Fruit fly (Drosophila melanogaster) whole organism, embryonic: ENCODE measurements around the gene pr.
A peak's percentile ranks its signal among the peaks of the same experiment; 100 is the strongest.

Source experiments
- Adf1 ChIP-seq: fragments of 200-800 bp; sonication (Bioruptor generic); IDR thresholded peaks from 2 replicates; pipeline ENCODE4 v1.3.6; 2022; ENCODE audit warnings: missing biosample characterization, missing genetic modification characterization
- C15 ChIP-seq: fragments of 200-800 bp; sonication (Bioruptor generic); IDR thresholded peaks from 3 replicates; pipeline ENCODE4 v1.3.6; 2022; ENCODE audit warnings: missing biosample characterization, missing genetic modification characterization
- CG10274 ChIP-seq: fragments of 200-800 bp; sonication (Bioruptor generic); optimal IDR thresholded peaks from 3 replicates; lab custom pipeline; 2017; ENCODE audit warnings: missing biosample characterization, mild to moderate bottlenecking, missing genetic modification characterization
- CG10543 ChIP-seq: fragments of 200-800 bp; sonication (Bioruptor generic); optimal IDR thresholded peaks from 3 replicates; lab custom pipeline; 2017; ENCODE audit warnings: missing biosample characterization, mild to moderate bottlenecking, missing genetic modification characterization, moderate library complexity
- CG11456 ChIP-seq: fragments of 200-800 bp; sonication (Bioruptor generic); IDR thresholded peaks from 3 replicates; pipeline ENCODE4 v1.3.6; 2022; ENCODE audit warnings: missing biosample characterization, missing genetic modification characterization
- CG11695 ChIP-seq: fragments of 200-800 bp; sonication (Bioruptor generic); IDR thresholded peaks from 3 replicates; pipeline ENCODE4 v1.3.6; 2022; ENCODE audit warnings: missing biosample characterization, missing genetic modification characterization
- CG12299 ChIP-seq: fragments of 200-800 bp; sonication (Bioruptor generic); optimal IDR thresholded peaks from 2 replicates; lab custom pipeline; 2018; ENCODE audit warnings: missing biosample characterization, mild to moderate bottlenecking, missing genetic modification characterization
- CG15073 ChIP-seq: fragments of 200-800 bp; sonication (Bioruptor generic); optimal IDR thresholded peaks from 2 replicates; lab custom pipeline; 2016; ENCODE audit warnings: missing biosample characterization, missing genetic modification characterization
- CG15269 ChIP-seq: fragments of 200-800 bp; sonication (Bioruptor generic); optimal IDR thresholded peaks from 2 replicates; lab custom pipeline; 2018; ENCODE audit warnings: missing biosample characterization, mild to moderate bottlenecking, missing genetic modification characterization, moderate library complexity
- CG16813 ChIP-seq: fragments of 200-800 bp; sonication (Bioruptor generic); IDR thresholded peaks from 3 replicates; pipeline ENCODE4 v1.3.6; 2022; ENCODE audit warnings: missing biosample characterization, missing genetic modification characterization; ENCODE audit not compliant: partially characterized antibody
- CG18619 ChIP-seq: fragments of 200-800 bp; sonication (Bioruptor generic); optimal IDR thresholded peaks from 3 replicates; lab custom pipeline; 2017; ENCODE audit warnings: missing biosample characterization, mild to moderate bottlenecking, missing genetic modification characterization
- CG2199 ChIP-seq: fragments of 200-800 bp; sonication (Bioruptor generic); IDR thresholded peaks from 3 replicates; pipeline ENCODE4 v1.3.6; 2022; ENCODE audit warnings: missing biosample characterization, missing genetic modification characterization
- CG2875 ChIP-seq: fragments of 200-800 bp; sonication (Bioruptor generic); optimal IDR thresholded peaks from 2 replicates; lab custom pipeline; 2017; ENCODE audit warnings: missing biosample characterization, mild to moderate bottlenecking, missing genetic modification characterization, missing genetic modification reagents
- CG30431 ChIP-seq: fragments of 200-800 bp; sonication (Bioruptor generic); optimal IDR thresholded peaks from 2 replicates; lab custom pipeline; 2017; ENCODE audit warnings: missing biosample characterization, missing genetic modification characterization
- CG31441 ChIP-seq: fragments of 200-800 bp; sonication (Bioruptor generic); IDR thresholded peaks from 2 replicates; pipeline ENCODE4 v1.3.6; 2022; ENCODE audit warnings: missing biosample characterization, missing genetic modification characterization
- CG3281 ChIP-seq: fragments of 200-800 bp; sonication (Bioruptor generic); optimal IDR thresholded peaks from 3 replicates; lab custom pipeline; 2017; ENCODE audit warnings: missing biosample characterization, mild to moderate bottlenecking, missing genetic modification characterization
- CG3407 ChIP-seq: fragments of 200-800 bp; sonication (Bioruptor generic); optimal IDR thresholded peaks from 2 replicates; lab custom pipeline; 2018; ENCODE audit warnings: missing biosample characterization, mild to moderate bottlenecking, missing genetic modification characterization
- CG4404 ChIP-seq: fragments of 200-800 bp; sonication (Bioruptor generic); IDR thresholded peaks from 2 replicates; pipeline ENCODE4 v1.3.6; 2022; ENCODE audit warnings: missing biosample characterization, missing genetic modification characterization
- CG4707 ChIP-seq: fragments of 200-800 bp; sonication (Bioruptor generic); optimal IDR thresholded peaks from 2 replicates; lab custom pipeline; 2018; ENCODE audit warnings: missing biosample characterization, mild to moderate bottlenecking, missing genetic modification characterization, moderate library complexity
- CG5245 ChIP-seq: fragments of 200-800 bp; sonication (Bioruptor generic); optimal IDR thresholded peaks from 3 replicates; lab custom pipeline; 2016; ENCODE audit warnings: missing biosample characterization, missing genetic modification characterization
- CG5953 ChIP-seq: fragments of 200-800 bp; sonication (Bioruptor generic); IDR thresholded peaks from 2 replicates; pipeline ENCODE4 v1.3.6; 2022; ENCODE audit warnings: missing biosample characterization, missing genetic modification characterization
- CG7357 ChIP-seq: fragments of 200-800 bp; sonication (Bioruptor generic); IDR thresholded peaks from 3 replicates; pipeline ENCODE4 v1.3.6; 2022; ENCODE audit warnings: missing biosample characterization, missing genetic modification characterization
- CG9437 ChIP-seq: fragments of 200-800 bp; sonication (Bioruptor generic); optimal IDR thresholded peaks from 2 replicates; lab custom pipeline; 2018; ENCODE audit warnings: missing biosample characterization, mild to moderate bottlenecking, missing genetic modification characterization
- CkIIα-i1 ChIP-seq: fragments of 200-800 bp; sonication (Bioruptor generic); IDR thresholded peaks from 2 replicates; pipeline ENCODE4 v1.3.6; 2022; ENCODE audit warnings: missing biosample characterization, missing genetic modification characterization
- GATAe ChIP-seq: fragments of 200-800 bp; sonication (Bioruptor generic); conservative IDR thresholded peaks from 2 replicates; pipeline ENCODE4 v1.3.6; 2022; ENCODE audit warnings: missing biosample characterization, missing genetic modification characterization
- HLHmδ ChIP-seq: fragments of 200-800 bp; sonication (Bioruptor generic); optimal IDR thresholded peaks from 2 replicates; lab custom pipeline; 2018; ENCODE audit warnings: missing biosample characterization, mild to moderate bottlenecking, missing genetic modification characterization, moderate library complexity
- Myb ChIP-seq: fragments of 200-800 bp; sonication (Bioruptor generic); optimal IDR thresholded peaks from 2 replicates; lab custom pipeline; 2016; ENCODE audit warnings: missing biosample characterization, missing genetic modification characterization
- NC2β ChIP-seq: fragments of 200-800 bp; sonication (Bioruptor generic); optimal IDR thresholded peaks from 2 replicates; lab custom pipeline; 2016; ENCODE audit warnings: missing biosample characterization, missing genetic modification characterization
- Poxn ChIP-seq: fragments of 200-800 bp; sonication (Bioruptor generic); IDR thresholded peaks from 2 replicates; pipeline ENCODE4 v1.3.6; 2022; ENCODE audit warnings: missing biosample characterization, missing genetic modification characterization
- Ptx1 ChIP-seq: fragments of 200-800 bp; sonication (Bioruptor generic); IDR thresholded peaks from 2 replicates; pipeline ENCODE4 v1.3.6; 2022; ENCODE audit warnings: missing biosample characterization, missing genetic modification characterization
- Usf ChIP-seq: fragments of 200-800 bp; sonication (Bioruptor generic); optimal IDR thresholded peaks from 2 replicates; lab custom pipeline; 2017; ENCODE audit warnings: missing genotype, missing biosample characterization, missing genetic modification characterization
- Xrp1 ChIP-seq: fragments of 200-800 bp; sonication (Bioruptor generic); IDR thresholded peaks from 2 replicates; pipeline ENCODE4 v1.3.6; 2022; ENCODE audit warnings: missing biosample characterization, missing genetic modification characterization
- ab ChIP-seq: fragments of 200-800 bp; sonication (Bioruptor generic); optimal IDR thresholded peaks from 2 replicates; lab custom pipeline; 2016; ENCODE audit warnings: missing biosample characterization, missing genetic modification characterization
- bigmax ChIP-seq: fragments of 200-800 bp; sonication (Bioruptor generic); optimal IDR thresholded peaks from 2 replicates; lab custom pipeline; 2018; ENCODE audit warnings: missing biosample characterization, mild to moderate bottlenecking, missing genetic modification characterization
- br ChIP-seq: fragments of >200 bp; optimal IDR thresholded peaks from 2 replicates; lab custom pipeline; 2017
- cas ChIP-seq: fragments of 200-800 bp; sonication (Bioruptor generic); IDR thresholded peaks from 2 replicates; pipeline ENCODE4 v1.3.6; 2022; ENCODE audit warnings: missing biosample characterization, missing genetic modification characterization
- cwo ChIP-seq: fragments of 200-800 bp; sonication (Bioruptor generic); optimal IDR thresholded peaks from 3 replicates; lab custom pipeline; 2017; ENCODE audit warnings: missing biosample characterization, missing genetic modification characterization, mild to moderate bottlenecking, moderate library complexity, missing genetic modification reagents
- dmrt11E ChIP-seq: fragments of 200-800 bp; sonication (Bioruptor generic); optimal IDR thresholded peaks from 3 replicates; lab custom pipeline; 2018; ENCODE audit warnings: missing biosample characterization, mild to moderate bottlenecking, missing genetic modification characterization, moderate library complexity
- fd96Cb ChIP-seq: fragments of 200-800 bp; sonication (Bioruptor generic); optimal IDR thresholded peaks from 2 replicates; lab custom pipeline; 2018; ENCODE audit warnings: missing biosample characterization, mild to moderate bottlenecking, missing genetic modification characterization, moderate library complexity
- ham ChIP-seq: fragments of 200-800 bp; sonication (Bioruptor generic); IDR thresholded peaks from 2 replicates; pipeline ENCODE4 v1.3.6; 2022; ENCODE audit warnings: missing biosample characterization, missing genetic modification characterization
- maf-S ChIP-seq: fragments of 200-800 bp; sonication (Bioruptor generic); optimal IDR thresholded peaks from 2 replicates; lab custom pipeline; 2016; ENCODE audit warnings: missing biosample characterization, missing genetic modification characterization
- nau ChIP-seq: fragments of 200-800 bp; sonication (Bioruptor generic); optimal IDR thresholded peaks from 3 replicates; lab custom pipeline; 2017; ENCODE audit warnings: missing biosample characterization, mild to moderate bottlenecking, missing genetic modification characterization, missing genetic modification reagents
- ranshi ChIP-seq: fragments of 200-800 bp; sonication (Bioruptor generic); IDR thresholded peaks from 2 replicates; pipeline ENCODE4 v1.3.6; 2022; ENCODE audit warnings: missing biosample characterization, missing genetic modification characterization
- run ChIP-seq: fragments of 200-800 bp; sonication (Bioruptor generic); optimal IDR thresholded peaks from 3 replicates; lab custom pipeline; 2018; ENCODE audit warnings: missing biosample characterization, mild to moderate bottlenecking, missing genetic modification characterization
- salm ChIP-seq: fragments of 200-800 bp; sonication (Bioruptor generic); optimal IDR thresholded peaks from 2 replicates; lab custom pipeline; 2018; ENCODE audit warnings: missing biosample characterization, mild to moderate bottlenecking, missing genetic modification characterization
- seq ChIP-seq: fragments of 200-800 bp; sonication (Bioruptor generic); IDR thresholded peaks from 2 replicates; pipeline ENCODE4 v1.3.6; 2022; ENCODE audit warnings: missing biosample characterization, missing genetic modification characterization
- sim ChIP-seq: fragments of 200-800 bp; sonication (Bioruptor generic); IDR thresholded peaks from 2 replicates; pipeline ENCODE4 v1.3.6; 2022; ENCODE audit warnings: missing biosample characterization, missing genetic modification characterization
- sr ChIP-seq: fragments of 200-800 bp; sonication (Bioruptor generic); IDR thresholded peaks from 3 replicates; pipeline ENCODE4 v1.3.6; 2022; ENCODE audit warnings: missing biosample characterization, missing genetic modification characterization
- ssp ChIP-seq: fragments of 200-800 bp; sonication (Bioruptor generic); IDR thresholded peaks from 2 replicates; pipeline ENCODE4 v1.3.6; 2022; ENCODE audit warnings: missing biosample characterization, missing genetic modification characterization
- zfh2 ChIP-seq: fragments of 200-800 bp; sonication (Bioruptor generic); optimal IDR thresholded peaks from 2 replicates; lab custom pipeline; 2016; ENCODE audit warnings: missing biosample characterization, missing genetic modification characterization

Gene pr

DNA sequence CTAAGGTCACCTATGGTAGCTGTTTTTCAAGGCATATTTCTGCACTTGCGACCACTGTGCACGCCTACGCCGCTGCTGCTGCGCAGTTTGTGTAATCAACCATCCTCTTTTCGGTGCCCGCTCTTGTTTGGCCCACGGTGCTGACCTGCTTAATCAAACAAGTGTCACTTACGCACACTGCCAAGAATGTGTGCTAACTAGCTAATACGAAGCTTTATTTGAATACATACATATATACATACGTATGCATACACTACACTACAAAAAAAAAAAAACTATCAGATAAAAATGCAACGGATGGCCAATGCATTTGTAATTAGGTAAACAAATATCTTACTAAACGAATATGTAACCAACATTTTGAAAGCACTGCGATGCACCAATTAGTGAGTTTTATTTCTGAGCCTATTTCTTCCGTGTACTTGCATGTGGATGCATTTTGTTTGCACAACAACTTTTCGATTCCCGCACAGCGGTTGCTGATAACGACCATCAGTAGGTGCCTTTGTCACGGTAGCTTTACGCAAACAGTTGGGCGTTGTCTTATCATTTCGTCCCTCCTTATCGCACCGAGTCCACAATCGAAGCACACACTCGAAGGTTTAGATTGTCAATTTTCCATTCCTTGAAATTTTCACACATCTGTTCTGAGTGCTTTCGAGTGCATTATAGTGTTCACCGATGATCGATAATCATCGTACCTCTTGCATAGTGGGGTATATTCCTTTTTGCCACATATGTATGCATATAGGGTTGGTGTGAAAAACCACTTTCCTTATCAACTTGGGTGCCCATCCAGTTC lies 11.2 kb upstream of the pr start (continued):
- TF ChIP-seq run (tag; lab: Kevin White, UChicago) (peak; percentile 82), CG11695 (peak; percentile 93), Myb (GFP tag; lab: Kevin White, UChicago) (peak; percentile 53), br (no peak), GATAe (GFP tag; lab: Robert Waterston, UW) (peak; percentile 79), CG10543 (GFP tag; lab: Kevin White, UChicago) (peak; percentile 70), NC2β (GFP tag; lab: Kevin White, UChicago) (peak; percentile 74), HLHmδ (GFP tag; lab: Kevin White, UChicago) (peak; percentile 79), salm (tag; lab: Kevin White, UChicago) (peak; percentile 73), CG10274 (GFP tag; lab: Kevin White, UChicago) (peak; percentile 35), CG2199 (peak; percentile 79; the same call in 1 of the 3 replicates), Ptx1 (GFP tag; lab: Robert Waterston, UW) (peak; percentile 87), ham (GFP tag; lab: Robert Waterston, UW) (no peak), CG3407 (GFP tag; lab: Kevin White, UChicago) (peak; percentile 83), Usf (GFP tag; lab: Kevin White, UChicago) (peak; percentile 36), CG15269 (tag; lab: Kevin White, UChicago) (peak; percentile 83), Xrp1 (GFP tag; lab: Robert Waterston, UW) (peak; percentile 89), fd96Cb (peak; percentile 80), CkIIα-i1 (GFP tag; lab: Robert Waterston, UW) (no peak), CG30431 (GFP tag; lab: Kevin White, UChicago) (peak; percentile 16), CG7357 (GFP tag; lab: Robert Waterston, UW) (peak; percentile 55; the same call in 2 of the 3 replicates), ranshi (GFP tag; lab: Robert Waterston, UW) (peak; percentile 81), ssp (GFP tag; lab: Robert Waterston, UW) (peak; percentile 68), sr (GFP tag; lab: Robert Waterston, UW) (peak; percentile 99), zfh2 (GFP tag; lab: Kevin White, UChicago) (no peak), seq (peak; percentile 90), Adf1 (GFP tag; lab: Robert Waterston, UW) (peak; percentile 90), sim (GFP tag; lab: Robert Waterston, UW) (peak; percentile 59; the same call in 1 of the 2 replicates), CG18619 (GFP tag; lab: Kevin White, UChicago) (peak; percentile 84), cwo (GFP tag; lab: Kevin White, UChicago) (peak; percentile 90), CG15073 (GFP tag; lab: Kevin White, UChicago) (peak; percentile 40), CG31441 (peak; percentile 86), CG4707 (GFP tag; lab: Kevin White, UChicago) (peak; percentile 88), CG9437 (GFP tag; lab: Kevin White, UChicago) (peak; percentile 44), nau (GFP tag; lab: Kevin White, UChicago) (peak; percentile 90), CG2875 (GFP tag; lab: Kevin White, UChicago) (peak; percentile 87), cas (GFP tag; lab: Robert Waterston, UW) (peak; percentile 67), CG5245 (GFP tag; lab: Kevin White, UChicago) (peak; percentile 40), ab (GFP tag; lab: Kevin White, UChicago) (no peak), CG12299 (peak; percentile 67), CG3281 (GFP tag; lab: Kevin White, UChicago) (peak; percentile 77), CG5953 (GFP tag; lab: Robert Waterston, UW) (peak; percentile 83), CG16813 (no peak), Poxn (GFP tag; lab: Robert Waterston, UW) (no peak), maf-S (GFP tag; lab: Kevin White, UChicago) (peak; percentile 64), C15 (GFP tag; lab: Robert Waterston, UW) (peak; percentile 74), CG4404 (GFP tag; lab: Robert Waterston, UW) (peak; percentile 44), bigmax (peak; percentile 40), CG11456 (GFP tag; lab: Robert Waterston, UW) (peak; percentile 88), dmrt11E (tag; lab: Kevin White, UChicago) (peak; percentile 80)
